Worm (Caenorhabditis elegans): ENCODE data around the gene Y38E10A.8.

- TF ChIP-seq unc-62 (GFP tag; optimal IDR thresholded peaks at IDR 0.05) (no peak), fkh-10 (GFP tag; optimal IDR thresholded peaks at IDR 0.05) (no peak), nhr-11 (tag; optimal IDR thresholded peaks at IDR 0.05) (no peak), hlh-17 (GFP tag; optimal IDR thresholded peaks at IDR 0.05; ENCODE audit: borderline replicate concordance) (no peak), lsy-2 (tag; optimal IDR thresholded peaks at IDR 0.05) (no peak), pag-3 (tag; optimal IDR thresholded peaks at IDR 0.05; ENCODE audit: borderline replicate concordance, insufficient read depth) (no peak), aly-2 (tag; optimal IDR thresholded peaks at IDR 0.05) (no peak), sox-4 (tag; optimal IDR thresholded peaks at IDR 0.05) (no peak)
Observed at ce11 chrII:12626120-12626624, 19.2 kb downstream of the Y38E10A.8 start.

All from whole organism, L1 larva.